Worm (Caenorhabditis elegans): Measurements from ENCODE around the gene fut-5.

ce11 chrII:4686941-4687340 lies 19.5 kb upstream of the fut-5 start, which contains the start of gene sre-39:
- no peak for TF ChIP-seq ztf-11 (tag; optimal IDR thresholded peaks at IDR 0.05)
- no peak for TF ChIP-seq nhr-28 (tag; optimal IDR thresholded peaks at IDR 0.05)
- no peak for TF ChIP-seq unc-62 (GFP tag; optimal IDR thresholded peaks at IDR 0.05)
- TF ChIP-seq lsy-2 (tag; optimal IDR thresholded peaks at IDR 0.05), result no peak
- no peak for TF ChIP-seq elt-1 (tag; optimal IDR thresholded peaks at IDR 0.05; ENCODE audit: borderline replicate concordance, insufficient read depth)
- no peak for TF ChIP-seq nhr-12 (tag; optimal IDR thresholded peaks at IDR 0.05)
- no peak for TF ChIP-seq snpc-4 (tag; optimal IDR thresholded peaks at IDR 0.05)
- no peak for TF ChIP-seq sem-2 (GFP tag; optimal IDR thresholded peaks at IDR 0.05)
- no peak for TF ChIP-seq blmp-1 (tag; optimal IDR thresholded peaks at IDR 0.05)
- no peak for TF ChIP-seq mab-5 (tag; optimal IDR thresholded peaks at IDR 0.05)
- TF ChIP-seq lin-13 (tag; optimal IDR thresholded peaks at IDR 0.05), result no peak
- no peak for TF ChIP-seq ceh-39 (tag; optimal IDR thresholded peaks at IDR 0.05)
- no peak for TF ChIP-seq mep-1 (tag; optimal IDR thresholded peaks at IDR 0.05)
- TF ChIP-seq bed-3 (GFP tag; optimal IDR thresholded peaks at IDR 0.05), result no peak
